Fruit fly (Drosophila melanogaster) S2 (cell line): Measurements from ENCODE around the gene CG9288.

Experiments used
- CG8478 ChIP-seq: fragments of >200 bp; optimal IDR thresholded peaks from 2 replicates; lab custom pipeline; 2018
- CTCF ChIP-seq, 2 experiments: fragments of >200 bp; optimal IDR thresholded peaks; 2 replicates each; lab custom pipeline; 2018

- no peak for TF ChIP-seq CTCF (optimal IDR thresholded peaks at IDR 0.05; lab: Kevin White, UChicago)
- no peak for TF ChIP-seq CG8478 (lab: Kevin White, UChicago)
Measured at dm6 chr3R:13803185-13803887, 23.9 kb downstream of the CG9288 start.
